Fruit fly (Drosophila melanogaster) whole organism, embryonic: ENCODE results near the gene Pez.

Source experiments
- Antp ChIP-seq: fragments of 200-800 bp; sonication (Bioruptor generic); optimal IDR thresholded peaks from 3 replicates; lab custom pipeline; 2016; ENCODE audit warnings: missing biosample characterization, missing genetic modification characterization
- CG10209 ChIP-seq: fragments of 200-800 bp; sonication (Bioruptor generic); optimal IDR thresholded peaks from 3 replicates; lab custom pipeline; 2017; ENCODE audit warnings: missing biosample characterization, mild to moderate bottlenecking, missing genetic modification characterization, missing genetic modification reagents
- CG10366 ChIP-seq: fragments of 200-800 bp; sonication (Bioruptor generic); IDR thresholded peaks from 2 replicates; pipeline ENCODE4 v1.3.6; 2022; ENCODE audit warnings: missing biosample characterization, missing genetic modification characterization
- CG11398 ChIP-seq: fragments of 200-800 bp; sonication (Bioruptor generic); optimal IDR thresholded peaks from 2 replicates; lab custom pipeline; 2016; ENCODE audit warnings: missing biosample characterization, missing genetic modification characterization
- CG12236 ChIP-seq: fragments of 200-800 bp; sonication (Bioruptor generic); optimal IDR thresholded peaks from 2 replicates; lab custom pipeline; 2016; ENCODE audit warnings: missing biosample characterization, missing genetic modification characterization
- CG13775 ChIP-seq: fragments of 200-800 bp; sonication (Bioruptor generic); optimal IDR thresholded peaks from 3 replicates; lab custom pipeline; 2017; ENCODE audit warnings: missing biosample characterization, mild to moderate bottlenecking, missing genetic modification characterization
- CG15073 ChIP-seq: fragments of 200-800 bp; sonication (Bioruptor generic); optimal IDR thresholded peaks from 2 replicates; lab custom pipeline; 2016; ENCODE audit warnings: missing biosample characterization, missing genetic modification characterization
- CG15269 ChIP-seq: fragments of 200-800 bp; sonication (Bioruptor generic); optimal IDR thresholded peaks from 2 replicates; lab custom pipeline; 2018; ENCODE audit warnings: missing biosample characterization, mild to moderate bottlenecking, missing genetic modification characterization, moderate library complexity
- CG15696 ChIP-seq: fragments of 200-800 bp; sonication (Bioruptor generic); optimal IDR thresholded peaks from 2 replicates; lab custom pipeline; 2019; ENCODE audit warnings: missing biosample characterization, mild to moderate bottlenecking, missing genetic modification characterization, moderate library complexity
- CG17186 ChIP-seq: fragments of 200-800 bp; sonication (Bioruptor generic); optimal IDR thresholded peaks from 3 replicates; lab custom pipeline; 2017; ENCODE audit warnings: missing biosample characterization, missing genetic modification reagents, missing genetic modification characterization
- CG3407 ChIP-seq: fragments of 200-800 bp; sonication (Bioruptor generic); optimal IDR thresholded peaks from 2 replicates; lab custom pipeline; 2018; ENCODE audit warnings: missing biosample characterization, mild to moderate bottlenecking, missing genetic modification characterization
- CG34422 ChIP-seq: fragments of 200-800 bp; sonication (Bioruptor generic); IDR thresholded peaks from 3 replicates; pipeline ENCODE4 v1.3.6; 2022; ENCODE audit warnings: missing biosample characterization, missing genetic modification characterization
- CG4617 ChIP-seq: fragments of 200-800 bp; sonication (Bioruptor generic); optimal IDR thresholded peaks from 3 replicates; lab custom pipeline; 2016; ENCODE audit warnings: missing biosample characterization, missing genetic modification characterization, borderline replicate concordance
- CG5245 ChIP-seq: fragments of 200-800 bp; sonication (Bioruptor generic); optimal IDR thresholded peaks from 3 replicates; lab custom pipeline; 2016; ENCODE audit warnings: missing biosample characterization, missing genetic modification characterization
- CG9215 ChIP-seq: fragments of 200-800 bp; sonication (Bioruptor generic); IDR thresholded peaks from 2 replicates; pipeline ENCODE4 v1.3.6; 2022; ENCODE audit warnings: missing biosample characterization, missing genetic modification characterization
- Chrac-16 ChIP-seq: fragments of 200-800 bp; sonication (Bioruptor generic); optimal IDR thresholded peaks from 3 replicates; lab custom pipeline; 2016; ENCODE audit warnings: missing biosample characterization, missing genetic modification characterization
- Dfd ChIP-seq, 2 experiments: fragments of >200 bp; optimal IDR thresholded peaks; 2 replicates each; lab custom pipeline; 2017; ENCODE audit warnings: missing biosample characterization in 2 of 2, missing genetic modification characterization in 2 of 2
- Dll ChIP-seq: fragments of 200-800 bp; sonication (Bioruptor generic); IDR thresholded peaks from 4 replicates; pipeline ENCODE4 v1.3.6; 2022; ENCODE audit warnings: missing biosample characterization, missing genetic modification characterization; ENCODE audit not compliant: partially characterized antibody
- Gug ChIP-seq: fragments of 200-800 bp; sonication (Bioruptor generic); IDR thresholded peaks from 4 replicates; pipeline ENCODE4 v1.3.6; 2022; ENCODE audit warnings: missing biosample characterization, missing genetic modification characterization
- HmgD ChIP-seq: fragments of 200-800 bp; sonication (Bioruptor generic); optimal IDR thresholded peaks from 3 replicates; lab custom pipeline; 2016; ENCODE audit warnings: missing biosample characterization, missing genetic modification characterization
- HmgZ ChIP-seq: fragments of 200-800 bp; sonication (Bioruptor generic); optimal IDR thresholded peaks from 2 replicates; lab custom pipeline; 2018; ENCODE audit warnings: missing biosample characterization, mild to moderate bottlenecking, missing genetic modification characterization
- Hr39 ChIP-seq: fragments of >200 bp; optimal IDR thresholded peaks from 2 replicates; lab custom pipeline; 2017
- MBD-R2 ChIP-seq: fragments of 200-800 bp; sonication (Bioruptor generic); IDR thresholded peaks from 2 replicates; pipeline ENCODE4 v1.3.6; 2022; ENCODE audit warnings: missing biosample characterization, missing genetic modification characterization
- Mad ChIP-seq: fragments of 200-800 bp; sonication (Bioruptor generic); optimal IDR thresholded peaks from 2 replicates; lab custom pipeline; 2016; ENCODE audit warnings: missing biosample characterization, missing genetic modification characterization
- Med ChIP-seq: fragments of 200-800 bp; sonication (Bioruptor generic); peaks from one replicate; lab custom pipeline; 2016; ENCODE audit warnings: missing biosample characterization, missing genetic modification characterization, mild to moderate bottlenecking, inconsistent platforms, moderate library complexity
- PHDP ChIP-seq: fragments of 200-800 bp; sonication (Bioruptor generic); optimal IDR thresholded peaks from 3 replicates; lab custom pipeline; 2018; ENCODE audit warnings: missing biosample characterization, mild to moderate bottlenecking, missing genetic modification characterization, moderate library complexity
- Scr ChIP-seq: fragments of 200-800 bp; sonication (Bioruptor generic); IDR thresholded peaks from 2 replicates; pipeline ENCODE4 v1.3.6; 2022; ENCODE audit warnings: missing biosample characterization, missing genetic modification characterization; ENCODE audit not compliant: partially characterized antibody
- Sin3A ChIP-seq: fragments of >200 bp; optimal IDR thresholded peaks from 2 replicates; lab custom pipeline; 2018
- Six4 ChIP-seq: fragments of 200-800 bp; sonication (Bioruptor generic); optimal IDR thresholded peaks from 2 replicates; lab custom pipeline; 2016; ENCODE audit warnings: missing biosample characterization, missing genetic modification characterization
- Sox100B ChIP-seq: fragments of 200-800 bp; sonication (Bioruptor generic); optimal IDR thresholded peaks from 3 replicates; lab custom pipeline; 2018; ENCODE audit warnings: missing biosample characterization, mild to moderate bottlenecking, missing genetic modification characterization
- Spps ChIP-seq: fragments of 200-800 bp; sonication (Bioruptor generic); optimal IDR thresholded peaks from 2 replicates; lab custom pipeline; 2018; ENCODE audit warnings: missing biosample characterization, mild to moderate bottlenecking, missing genetic modification characterization
- Trl ChIP-seq, 3 experiments: fragments of >200 bp in 2 of 3; fragments of 200-800 bp in 1 of 3; sonication (Bioruptor generic) in 1 of 3; optimal IDR thresholded peaks; 2 replicates in 1 of 3; 3 replicates in 2 of 3; lab custom pipeline; 2016 to 2017; ENCODE audit warnings: missing biosample characterization in 1 of 3, missing genetic modification characterization in 1 of 3
- bcd ChIP-seq: fragments of 200-800 bp; sonication (Bioruptor generic); optimal IDR thresholded peaks from 2 replicates; lab custom pipeline; 2017; ENCODE audit warnings: missing biosample characterization, mild to moderate bottlenecking, missing genetic modification characterization
- chn ChIP-seq: fragments of 200-800 bp; sonication (Bioruptor generic); optimal IDR thresholded peaks from 2 replicates; lab custom pipeline; 2016; ENCODE audit warnings: missing biosample characterization, missing genetic modification characterization
- ci ChIP-seq: fragments of 200-800 bp; sonication (Bioruptor generic); IDR thresholded peaks from 3 replicates; pipeline ENCODE4 v1.3.6; 2022; ENCODE audit warnings: missing biosample characterization, missing genetic modification characterization
- corto ChIP-seq: fragments of 200-800 bp; sonication (Bioruptor generic); optimal IDR thresholded peaks from 2 replicates; lab custom pipeline; 2016; ENCODE audit warnings: missing biosample characterization, mild to moderate bottlenecking, missing genetic modification characterization, moderate library complexity
- fu2 ChIP-seq: fragments of 200-800 bp; sonication (Bioruptor generic); optimal IDR thresholded peaks from 2 replicates; lab custom pipeline; 2016; ENCODE audit warnings: missing biosample characterization, missing genetic modification characterization
- gro ChIP-seq: fragments of 200-800 bp; sonication (Bioruptor generic); optimal IDR thresholded peaks from 2 replicates; lab custom pipeline; 2016; ENCODE audit warnings: missing biosample characterization, missing genetic modification characterization
- ham ChIP-seq: fragments of 200-800 bp; sonication (Bioruptor generic); IDR thresholded peaks from 2 replicates; pipeline ENCODE4 v1.3.6; 2022; ENCODE audit warnings: missing biosample characterization, missing genetic modification characterization
- jumu ChIP-seq: fragments of 200-800 bp; sonication (Bioruptor generic); optimal IDR thresholded peaks from 3 replicates; lab custom pipeline; 2016; ENCODE audit warnings: missing biosample characterization, missing genetic modification characterization
- mam ChIP-seq: fragments of 200-800 bp; sonication (Bioruptor generic); optimal IDR thresholded peaks from 3 replicates; lab custom pipeline; 2016; ENCODE audit warnings: missing biosample characterization, missing genetic modification characterization
- phol ChIP-seq: fragments of 200-800 bp; sonication (Bioruptor generic); optimal IDR thresholded peaks from 3 replicates; lab custom pipeline; 2018; ENCODE audit warnings: missing biosample characterization, mild to moderate bottlenecking, missing genetic modification characterization, moderate library complexity
- so ChIP-seq: fragments of 200-800 bp; sonication (Bioruptor generic); IDR thresholded peaks from 3 replicates; pipeline ENCODE4 v1.3.6; 2022; ENCODE audit warnings: missing biosample characterization, missing genetic modification characterization
- ssp ChIP-seq: fragments of 200-800 bp; sonication (Bioruptor generic); IDR thresholded peaks from 2 replicates; pipeline ENCODE4 v1.3.6; 2022; ENCODE audit warnings: missing biosample characterization, missing genetic modification characterization
- tup ChIP-seq: fragments of 200-800 bp; sonication (Bioruptor generic); optimal IDR thresholded peaks from 2 replicates; lab custom pipeline; 2016; ENCODE audit warnings: missing biosample characterization, mild to moderate bottlenecking, missing genetic modification characterization, moderate library complexity
- unc-4 ChIP-seq: fragments of 200-800 bp; sonication (Bioruptor generic); IDR thresholded peaks from 2 replicates; pipeline ENCODE4 v1.3.6; 2022; ENCODE audit warnings: missing biosample characterization, missing genetic modification characterization; ENCODE audit not compliant: partially characterized antibody
- vvl ChIP-seq: fragments of 200-800 bp; sonication (Bioruptor generic); IDR thresholded peaks from 2 replicates; pipeline ENCODE4 v1.3.6; 2022; ENCODE audit warnings: missing biosample characterization, missing genetic modification characterization

Gene Pez

dm6 chr2L:6324386-6324744 lies 14.1 kb downstream of the Pez start (continued):
- TF ChIP-seq CG4617 (no peak), corto (GFP tag; lab: Kevin White, UChicago) (peak; percentile 75), CG34422 (no peak; the same call in 2 of the 3 replicates), Trl (optimal IDR thresholded peaks at IDR 0.05; lab: Kevin White, UChicago) (peak; percentile 66 to 83), Trl (GFP tag; optimal IDR thresholded peaks at IDR 0.05; lab: Kevin White, UChicago) (no peak), HmgZ (tag; lab: Kevin White, UChicago) (peak; percentile 0)

- peak; percentile 68 for TF ChIP-seq CG15696 (tag; lab: Kevin White, UChicago)
- peak; percentile 10 for TF ChIP-seq CG13775 (GFP tag; lab: Kevin White, UChicago)
- peak; percentile 63 for TF ChIP-seq ssp (GFP tag; lab: Robert Waterston, UW)
- no peak for TF ChIP-seq CG11398 (GFP tag; lab: Kevin White, UChicago)
- TF ChIP-seq ham (GFP tag; lab: Robert Waterston, UW), result no peak
- peak; percentile 52 for TF ChIP-seq PHDP (tag; lab: Kevin White, UChicago)
- peak; percentile 60 for TF ChIP-seq Scr (GFP tag; lab: Robert Waterston, UW)
- TF ChIP-seq bcd (GFP tag; lab: Kevin White, UChicago), result peak; percentile 38
- TF ChIP-seq Sin3A (lab: Kevin White, UChicago), result peak; percentile 41
- TF ChIP-seq Spps (tag; lab: Kevin White, UChicago), result no peak
- peak; percentile 43; the same call in 1 of the 4 replicates for TF ChIP-seq Gug (GFP tag; lab: Robert Waterston, UW)
- peak; percentile 61; the same call in 1 of the 4 replicates for TF ChIP-seq Dll (GFP tag; lab: Robert Waterston, UW)
- TF ChIP-seq CG15073 (GFP tag; lab: Kevin White, UChicago), result no peak
- peak; percentile 40 for TF ChIP-seq HmgD
- TF ChIP-seq Six4 (GFP tag; lab: Kevin White, UChicago), result peak; percentile 4
- peak; percentile 61 for TF ChIP-seq unc-4 (GFP tag; lab: Robert Waterston, UW)
- peak; percentile 50; the same call in 1 of the 2 replicates for TF ChIP-seq CG10366 (GFP tag; lab: Robert Waterston, UW)
- peak; percentile 68 for TF ChIP-seq Chrac-16 (GFP tag; lab: Kevin White, UChicago)
- 0 out of 3 replicates have a peak, but pooled peaks have one; percentile 41 for TF ChIP-seq so
- no peak for TF ChIP-seq tup (GFP tag; lab: Kevin White, UChicago)
- TF ChIP-seq ci, result peak; percentile 86
- peak; percentile 19 for TF ChIP-seq CG12236 (GFP tag; lab: Kevin White, UChicago)
- peak; percentile 58 for TF ChIP-seq gro (GFP tag; lab: Kevin White, UChicago)
- peak; percentile 68 for TF ChIP-seq CG34422
- peak; percentile 96 for TF ChIP-seq Med
- TF ChIP-seq phol (tag; lab: Kevin White, UChicago), result peak; percentile 45
- peak; percentile 19 for TF ChIP-seq CG10209 (GFP tag; lab: Kevin White, UChicago)
- TF ChIP-seq CG5245 (GFP tag; lab: Kevin White, UChicago), result peak; percentile 59
- no peak for TF ChIP-seq Hr39 (lab: Kevin White, UChicago)
- TF ChIP-seq MBD-R2 (GFP tag; lab: Robert Waterston, UW), result peak; percentile 58; the same call in 1 of the 2 replicates
- TF ChIP-seq Antp (GFP tag; lab: Kevin White, UChicago), result peak; percentile 56
- peak; percentile 82 for TF ChIP-seq vvl (GFP tag; lab: Robert Waterston, UW)
- TF ChIP-seq CG15269 (tag; lab: Kevin White, UChicago), result no peak
- no peak for TF ChIP-seq CG17186 (GFP tag; lab: Kevin White, UChicago)
- TF ChIP-seq CG9215 (GFP tag; lab: Robert Waterston, UW), result no peak
- no peak for TF ChIP-seq fu2 (GFP tag; lab: Kevin White, UChicago)
- TF ChIP-seq Dfd (GFP tag; optimal IDR thresholded peaks at IDR 0.05; lab: Kevin White, UChicago), result no peak
- TF ChIP-seq Trl (optimal IDR thresholded peaks at IDR 0.05; lab: Kevin White, UChicago), result no peak
- TF ChIP-seq Trl (GFP tag; optimal IDR thresholded peaks at IDR 0.05; lab: Kevin White, UChicago), result peak; percentile 75
- TF ChIP-seq jumu (GFP tag; lab: Kevin White, UChicago), result peak; percentile 48
- TF ChIP-seq chn, result peak; percentile 55
- TF ChIP-seq Mad (GFP tag; lab: Kevin White, UChicago), result peak; percentile 33
- TF ChIP-seq mam (GFP tag; lab: Kevin White, UChicago), result peak; percentile 58
- TF ChIP-seq Sox100B (GFP tag; lab: Kevin White, UChicago), result no peak
- peak; percentile 33 for TF ChIP-seq CG3407 (GFP tag; lab: Kevin White, UChicago)
Measured at dm6 chr2L:6323536-6324385, 14.7 kb downstream of the Pez start, which contains the start of gene PDZ-GEF. Gene PDZ-GEF, plus strand, starts transcription at chr2L:6323767.
